Fruit fly (Drosophila melanogaster): ENCODE data around the gene CG13894.
A peak's percentile ranks its signal among the peaks of the same experiment; 100 is the strongest.

Gene CG13894

dm6 chr3L:698748-699367, at the start of gene CG13894:
TSS of gene CG13894 (minus strand) at chr3L:699144.
- no peak for TF ChIP-seq noc (tag; optimal IDR thresholded peaks at IDR 0.05)

DNA sequence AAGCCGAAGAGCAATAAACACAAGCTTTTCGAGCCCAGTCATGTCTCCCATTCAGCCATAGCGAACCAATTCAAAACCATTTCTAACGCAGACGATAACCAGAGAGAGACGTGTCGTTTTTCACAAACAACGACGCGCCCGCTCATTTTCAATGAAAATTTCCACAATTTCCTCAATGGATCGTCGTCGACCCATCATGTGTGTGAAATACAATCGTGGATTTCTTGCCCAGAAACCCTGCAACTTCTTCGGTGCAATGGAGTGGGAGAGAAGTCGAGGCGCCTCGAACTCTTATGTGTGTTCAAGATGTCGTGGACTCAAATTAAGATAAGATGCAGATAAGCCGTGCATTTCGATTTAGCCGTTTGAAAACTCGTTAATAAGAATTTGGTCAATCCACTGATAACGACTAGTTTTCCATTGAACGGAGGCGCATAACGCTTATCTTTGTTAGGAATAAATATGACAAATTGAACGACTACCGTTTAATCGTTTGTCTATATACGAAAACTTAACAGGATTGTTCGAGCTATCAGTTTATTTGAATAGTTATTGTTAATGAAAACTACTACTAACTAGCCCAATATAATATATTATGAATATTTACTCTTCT, 48.9 kb upstream of the CG13894 start:
- no peak for TF ChIP-seq noc (tag; optimal IDR thresholded peaks at IDR 0.05)

DNA sequence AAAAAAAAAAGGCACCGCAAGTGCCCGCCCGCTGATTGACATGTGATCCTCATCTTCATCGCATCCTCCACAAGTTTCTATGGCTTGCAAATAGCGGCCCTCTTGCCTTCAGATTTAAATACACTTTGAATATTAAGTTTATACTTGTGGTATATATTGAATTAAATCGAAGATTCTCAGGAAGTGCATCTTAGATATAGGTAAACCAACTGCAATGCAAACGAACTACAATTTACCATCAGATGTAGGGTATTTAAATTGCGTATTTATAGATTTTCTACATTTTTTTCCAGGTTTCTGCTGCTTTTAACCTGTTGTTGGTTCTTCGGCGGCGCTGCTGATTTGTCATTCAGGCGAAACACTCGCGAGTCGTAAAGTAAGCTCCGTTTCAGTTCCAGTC, 48.1 kb upstream of the CG13894 start:
- TF ChIP-seq noc (tag; optimal IDR thresholded peaks at IDR 0.05) = no peak

- no peak for TF ChIP-seq noc (tag; optimal IDR thresholded peaks at IDR 0.05)
Measured at dm6 chr3L:746345-746932, 47.5 kb upstream of the CG13894 start.

DNA sequence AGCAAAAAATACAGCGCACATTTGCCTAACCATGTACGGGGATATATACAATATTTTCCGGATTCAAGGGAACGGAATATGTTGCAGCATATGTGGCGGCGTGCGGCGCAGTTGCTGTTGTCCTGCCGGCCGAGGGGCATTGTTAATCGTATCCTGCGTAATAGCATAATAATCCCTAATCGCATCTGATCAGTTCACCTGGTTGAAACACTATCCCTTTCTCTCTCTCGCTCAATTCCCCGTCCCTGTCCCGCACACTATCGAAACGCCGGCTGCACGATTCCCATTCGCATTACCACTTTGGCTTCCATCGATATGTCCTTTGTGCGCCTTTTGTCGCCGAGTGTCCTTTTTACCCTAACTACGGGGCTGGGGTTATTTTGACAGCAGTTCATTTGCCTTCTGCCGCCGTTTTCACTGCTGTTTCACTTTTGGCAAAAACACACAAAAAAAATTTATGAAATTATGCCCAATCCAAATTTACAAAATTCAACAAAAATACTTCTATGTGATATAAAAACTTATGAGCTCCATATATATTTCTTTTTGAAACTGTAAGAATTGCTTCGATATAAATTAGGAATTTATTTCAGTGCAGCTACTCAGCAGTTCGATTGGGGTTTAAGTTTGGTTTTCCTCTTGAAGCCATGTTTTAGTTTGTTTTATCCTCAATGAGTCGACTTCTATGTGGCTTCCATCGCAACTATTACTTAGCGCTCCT, 46.4 kb upstream of the CG13894 start:
- no peak for TF ChIP-seq noc (tag; optimal IDR thresholded peaks at IDR 0.05)

dm6 chr3L:744290-744804, 45.4 kb upstream of the CG13894 start:
- TF ChIP-seq noc (tag; optimal IDR thresholded peaks at IDR 0.05) = no peak

DNA sequence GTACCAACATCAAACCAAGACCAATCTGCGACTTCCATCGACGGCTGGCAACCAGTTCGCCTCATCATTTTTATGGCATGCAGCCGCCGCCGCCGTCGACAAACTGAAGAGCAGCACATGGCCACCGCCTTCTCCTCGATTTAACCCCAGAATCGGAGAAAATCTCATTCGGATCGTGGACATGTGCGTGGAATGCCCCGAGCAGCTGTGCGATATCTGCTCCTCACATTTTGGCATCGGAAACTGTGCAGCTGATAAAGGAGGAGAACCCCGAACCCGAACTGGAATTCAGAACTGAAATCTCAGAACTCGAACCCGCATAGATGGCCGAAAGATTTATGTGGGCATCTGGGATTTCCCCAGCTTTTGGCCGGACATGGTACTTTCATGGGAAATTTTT, 44.2 kb upstream of the CG13894 start:
- no peak for TF ChIP-seq noc (tag; optimal IDR thresholded peaks at IDR 0.05)

DNA sequence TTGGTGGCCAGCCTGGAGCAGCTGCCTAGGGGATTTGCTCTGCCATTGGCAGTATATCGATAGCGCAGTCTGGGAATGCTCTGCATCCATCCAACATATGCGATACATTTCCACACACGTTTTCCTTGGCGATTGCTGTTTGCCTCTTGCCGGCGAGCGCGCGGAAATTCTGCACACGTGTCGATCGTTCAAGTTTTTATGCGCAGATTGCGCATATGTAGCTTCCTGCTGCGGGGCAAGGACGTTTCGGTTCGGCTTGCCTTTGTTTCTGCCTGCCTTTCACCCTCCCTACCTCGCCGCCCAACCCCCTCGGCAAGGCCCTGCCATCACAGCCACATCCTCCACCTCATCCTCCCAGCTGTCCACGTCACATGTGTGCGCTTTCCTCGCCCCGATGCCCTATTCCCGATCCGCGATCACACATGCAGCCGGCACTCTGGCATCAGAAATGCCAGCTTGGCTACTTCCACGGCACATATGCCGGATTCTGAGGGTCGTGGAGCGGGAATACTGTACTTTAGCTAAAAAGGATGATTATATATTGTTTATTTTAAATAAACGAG, 43.5 kb upstream of the CG13894 start:
- no peak for TF ChIP-seq noc (tag; optimal IDR thresholded peaks at IDR 0.05)

- TF ChIP-seq noc (tag; optimal IDR thresholded peaks at IDR 0.05) = no peak
Measured at dm6 chr3L:741687-742086, 42.7 kb upstream of the CG13894 start.

DNA sequence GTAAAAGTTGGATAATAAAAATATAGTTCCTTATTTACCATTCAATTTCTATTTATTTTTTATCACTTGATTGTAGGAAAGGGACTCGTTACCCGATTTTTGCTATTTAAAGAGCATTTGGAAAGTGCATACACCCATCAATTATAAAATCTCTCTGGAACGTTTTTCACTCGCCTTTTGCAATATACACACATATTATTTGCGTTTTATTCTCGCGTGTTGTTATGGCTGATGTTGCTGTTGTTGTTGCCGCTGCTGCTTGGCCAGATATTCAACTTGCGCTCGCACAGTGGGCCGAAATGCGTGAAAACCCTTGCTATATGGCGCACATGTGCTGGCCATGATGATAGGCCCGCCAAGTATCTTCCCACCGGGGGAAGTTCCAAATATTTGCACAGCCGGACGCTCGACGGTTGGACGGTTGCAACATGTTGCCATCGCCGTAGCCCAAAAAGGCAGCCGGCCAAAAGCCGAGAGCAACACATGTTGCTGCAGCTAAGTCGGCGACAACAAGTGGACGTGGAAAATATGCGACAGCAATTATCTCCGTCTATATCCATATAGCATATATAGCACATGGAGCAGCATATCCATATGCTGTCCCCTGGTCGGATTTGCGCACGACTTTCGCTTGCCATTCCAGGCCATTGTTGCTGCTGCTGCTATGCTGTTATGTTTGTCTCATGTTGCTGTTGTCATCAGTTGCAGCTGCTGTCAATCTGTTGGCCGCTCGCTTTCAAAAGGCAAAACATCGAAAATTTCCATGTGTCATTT, 40.6 kb upstream of the CG13894 start:
- no peak for TF ChIP-seq noc (tag; optimal IDR thresholded peaks at IDR 0.05)

- TF ChIP-seq noc (tag; optimal IDR thresholded peaks at IDR 0.05) = peak; percentile 70
Measured at dm6 chr3L:738523-739356, 39.8 kb upstream of the CG13894 start.

DNA sequence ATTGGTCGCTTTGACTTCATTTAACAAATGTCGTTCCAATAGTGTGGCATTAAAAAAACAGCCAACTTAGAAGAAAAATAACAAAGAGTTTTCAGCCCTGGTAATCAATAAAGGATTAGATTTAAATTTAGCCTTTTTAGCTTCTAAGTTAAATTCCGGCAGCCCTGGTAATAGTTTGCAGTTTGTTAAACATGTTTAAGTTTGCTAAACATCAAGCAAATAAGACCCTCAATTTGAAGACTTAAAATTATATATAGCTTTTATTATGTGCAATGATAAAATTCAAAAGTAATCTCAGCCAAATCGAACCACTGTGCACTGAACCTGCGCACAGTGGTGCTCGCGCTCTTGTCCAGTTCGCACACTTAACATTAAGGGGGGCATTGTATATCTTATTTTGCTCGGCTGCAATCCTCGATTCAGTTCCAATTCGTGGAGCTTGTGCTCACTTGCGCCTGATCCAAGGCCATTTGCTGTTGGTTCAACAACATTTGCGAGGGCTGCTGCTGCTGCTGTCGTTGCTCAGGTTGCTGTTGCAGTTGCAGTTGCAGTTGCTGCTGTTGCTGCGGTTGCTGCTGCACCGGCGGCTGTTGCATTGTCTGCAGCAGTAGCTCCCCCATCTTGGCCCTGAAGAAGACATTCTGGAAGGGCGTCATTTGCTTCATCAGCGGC, 38.6 kb upstream of the CG13894 start:
- no peak for TF ChIP-seq noc (tag; optimal IDR thresholded peaks at IDR 0.05)

DNA sequence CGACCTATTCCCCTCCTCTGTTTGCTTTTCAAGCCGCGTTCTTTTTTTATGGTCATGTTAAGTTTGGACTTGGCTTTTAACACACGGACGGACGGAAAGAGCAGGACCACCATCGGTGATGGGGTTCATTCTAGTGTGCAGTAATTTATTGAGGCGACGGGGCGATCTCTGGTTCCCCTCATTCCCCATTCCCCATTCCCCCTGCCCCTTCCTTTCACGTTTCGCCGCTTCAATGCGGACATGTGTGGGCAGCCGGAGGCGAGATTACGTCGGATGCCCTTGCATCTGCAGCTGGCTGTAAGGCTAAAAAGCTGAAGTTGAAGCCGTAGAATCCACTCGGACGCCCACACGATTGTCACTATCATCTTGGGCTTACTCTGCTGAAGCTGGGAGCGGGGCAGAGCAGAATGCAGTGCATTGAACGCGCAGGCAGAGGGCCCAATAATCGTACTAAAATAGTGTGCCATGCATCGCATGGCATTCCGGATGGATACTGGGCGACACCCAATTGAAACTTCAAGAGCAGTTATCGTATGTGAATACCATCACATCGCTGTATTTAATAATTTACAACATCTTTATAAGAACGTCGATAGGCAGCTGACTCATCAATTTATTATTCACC, 37.7 kb upstream of the CG13894 start:
- TF ChIP-seq noc (tag; optimal IDR thresholded peaks at IDR 0.05) = no peak

DNA sequence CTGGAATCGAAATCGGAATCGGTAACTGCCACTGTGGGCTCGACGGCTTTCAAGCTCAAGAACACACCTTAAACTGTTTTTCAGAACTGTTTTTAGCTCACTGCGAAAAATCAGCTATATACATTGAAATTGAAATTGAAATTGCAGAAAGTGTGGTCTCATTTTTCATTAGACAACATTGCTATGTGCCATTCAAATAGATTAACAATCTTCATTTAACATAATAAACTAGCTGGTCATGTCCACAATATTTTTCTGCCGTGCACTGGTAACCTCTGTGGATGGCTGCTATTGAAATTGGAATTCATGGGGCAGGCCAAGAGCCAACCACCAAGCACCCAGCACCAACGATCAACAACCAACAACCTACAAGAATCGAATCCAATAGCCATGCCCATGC, 37.0 kb upstream of the CG13894 start:
- TF ChIP-seq noc (tag; optimal IDR thresholded peaks at IDR 0.05) = no peak

Measured in whole organism, larva.